Fruit fly (Drosophila melanogaster) whole organism, embryonic: Measurements from ENCODE around the gene Wwox.

Experiments used
- Blimp-1 ChIP-seq: fragments of 200-800 bp; sonication (Bioruptor generic); optimal IDR thresholded peaks from 3 replicates; lab custom pipeline; 2018; ENCODE audit warnings: missing biosample characterization, missing genetic modification characterization, mild to moderate bottlenecking, moderate library complexity, missing genetic modification reagents
- CG10147 ChIP-seq: fragments of 200-800 bp; sonication (Bioruptor generic); optimal IDR thresholded peaks from 2 replicates; lab custom pipeline; 2019; ENCODE audit warnings: missing biosample characterization, mild to moderate bottlenecking, missing genetic modification characterization, moderate library complexity
- CG10209 ChIP-seq: fragments of 200-800 bp; sonication (Bioruptor generic); optimal IDR thresholded peaks from 3 replicates; lab custom pipeline; 2017; ENCODE audit warnings: missing biosample characterization, mild to moderate bottlenecking, missing genetic modification characterization, missing genetic modification reagents
- CG10462 ChIP-seq: fragments of 200-800 bp; sonication (Bioruptor generic); optimal IDR thresholded peaks from 2 replicates; lab custom pipeline; 2016; ENCODE audit warnings: missing biosample characterization, missing genetic modification characterization
- CG10565 ChIP-seq: fragments of 200-800 bp; sonication (Bioruptor generic); optimal IDR thresholded peaks from 3 replicates; lab custom pipeline; 2016; ENCODE audit warnings: missing biosample characterization, mild to moderate bottlenecking, missing genetic modification characterization
- CG12391 ChIP-seq: fragments of 200-800 bp; sonication (Bioruptor generic); optimal IDR thresholded peaks from 3 replicates; lab custom pipeline; 2018; ENCODE audit warnings: missing biosample characterization, mild to moderate bottlenecking, missing genetic modification characterization, moderate library complexity
- CG13287 ChIP-seq: fragments of 200-800 bp; sonication (Bioruptor generic); IDR thresholded peaks from 2 replicates; pipeline ENCODE4 v1.3.6; 2022; ENCODE audit warnings: missing biosample characterization, missing genetic modification characterization; ENCODE audit not compliant: partially characterized antibody
- CG13424 ChIP-seq: fragments of 200-800 bp; sonication (Bioruptor generic); optimal IDR thresholded peaks from 2 replicates; lab custom pipeline; 2019; ENCODE audit warnings: missing biosample characterization, mild to moderate bottlenecking, missing genetic modification characterization, moderate library complexity
- CG1529 ChIP-seq: fragments of 200-800 bp; sonication (Bioruptor generic); optimal IDR thresholded peaks from 3 replicates; lab custom pipeline; 2018; ENCODE audit warnings: missing biosample characterization, missing genetic modification characterization
- CG17361 ChIP-seq: fragments of 200-800 bp; sonication (Bioruptor generic); IDR thresholded peaks from 3 replicates; pipeline ENCODE4 v1.3.6; 2022; ENCODE audit warnings: missing biosample characterization, missing genetic modification characterization
- CG17612 ChIP-seq: fragments of 200-800 bp; sonication (Bioruptor generic); IDR thresholded peaks from 2 replicates; pipeline ENCODE4 v1.3.6; 2022; ENCODE audit warnings: missing biosample characterization, missing genetic modification characterization
- CG18011 ChIP-seq: fragments of 200-800 bp; sonication (Bioruptor generic); optimal IDR thresholded peaks from 2 replicates; lab custom pipeline; 2017; ENCODE audit warnings: missing biosample characterization, missing genetic modification characterization, mild to moderate bottlenecking, moderate library complexity, missing genotype
- CG18262 ChIP-seq: fragments of 200-800 bp; optimal IDR thresholded peaks from 3 replicates; lab custom pipeline; 2019; ENCODE audit warnings: missing biosample characterization, mild to moderate bottlenecking, missing genetic modification characterization, moderate library complexity
- CG18599 ChIP-seq: fragments of 200-800 bp; sonication (Bioruptor generic); optimal IDR thresholded peaks from 3 replicates; lab custom pipeline; 2017; ENCODE audit warnings: missing biosample characterization, missing genetic modification characterization, mild to moderate bottlenecking, moderate library complexity, missing genetic modification reagents
- CG18764 ChIP-seq: fragments of 200-800 bp; sonication (Bioruptor generic); optimal IDR thresholded peaks from 3 replicates; lab custom pipeline; 2016; ENCODE audit warnings: missing biosample characterization, missing genetic modification characterization
- CG33213 ChIP-seq: fragments of 200-800 bp; sonication (Bioruptor generic); optimal IDR thresholded peaks from 3 replicates; lab custom pipeline; 2016; ENCODE audit warnings: missing biosample characterization, missing genetic modification characterization
- CG42726 ChIP-seq: fragments of 200-800 bp; sonication (Bioruptor generic); IDR thresholded peaks from 2 replicates; pipeline ENCODE4 v1.3.6; 2022; ENCODE audit warnings: missing biosample characterization, missing genetic modification characterization; ENCODE audit not compliant: partially characterized antibody
- CG4854 ChIP-seq: fragments of 200-800 bp; sonication (Bioruptor generic); optimal IDR thresholded peaks from 2 replicates; lab custom pipeline; 2016; ENCODE audit warnings: missing biosample characterization, missing genetic modification characterization, inconsistent platforms
- CG7556 ChIP-seq: fragments of 200-800 bp; sonication (Bioruptor generic); optimal IDR thresholded peaks from 2 replicates; lab custom pipeline; 2017; ENCODE audit warnings: missing biosample characterization, mild to moderate bottlenecking, missing genetic modification characterization
- CG7839 ChIP-seq: fragments of 200-800 bp; sonication (Bioruptor generic); optimal IDR thresholded peaks from 3 replicates; lab custom pipeline; 2018; ENCODE audit warnings: missing biosample characterization, mild to moderate bottlenecking, missing genetic modification characterization, moderate library complexity
- CG9437 ChIP-seq: fragments of 200-800 bp; sonication (Bioruptor generic); optimal IDR thresholded peaks from 2 replicates; lab custom pipeline; 2018; ENCODE audit warnings: missing biosample characterization, mild to moderate bottlenecking, missing genetic modification characterization
- CG9609 ChIP-seq: fragments of 200-800 bp; sonication (Bioruptor generic); optimal IDR thresholded peaks from 3 replicates; lab custom pipeline; 2016; ENCODE audit warnings: missing biosample characterization, missing genetic modification characterization
- Drgx ChIP-seq: fragments of 200-800 bp; sonication (Bioruptor generic); IDR thresholded peaks from 2 replicates; pipeline ENCODE4 v1.3.6; 2022; ENCODE audit warnings: missing biosample characterization, missing genetic modification characterization
- MTF-1 ChIP-seq: fragments of 200-800 bp; sonication (Bioruptor generic); optimal IDR thresholded peaks from 2 replicates; lab custom pipeline; 2018; ENCODE audit warnings: missing biosample characterization, mild to moderate bottlenecking, missing genetic modification characterization, borderline replicate concordance
- Max ChIP-seq: fragments of 200-800 bp; sonication (Bioruptor generic); optimal IDR thresholded peaks from 2 replicates; lab custom pipeline; 2016; ENCODE audit warnings: missing biosample characterization, mild to moderate bottlenecking, missing genetic modification characterization
- Med ChIP-seq: fragments of 200-800 bp; sonication (Bioruptor generic); peaks from one replicate; lab custom pipeline; 2016; ENCODE audit warnings: missing biosample characterization, missing genetic modification characterization, mild to moderate bottlenecking, inconsistent platforms, moderate library complexity
- NK7.1 ChIP-seq: fragments of 200-800 bp; sonication (Bioruptor generic); optimal IDR thresholded peaks from 3 replicates; lab custom pipeline; 2016; ENCODE audit warnings: missing biosample characterization, missing genetic modification characterization
- Rx ChIP-seq: fragments of 200-800 bp; sonication (Bioruptor generic); IDR thresholded peaks from 2 replicates; pipeline ENCODE4 v1.3.6; 2022; ENCODE audit warnings: missing biosample characterization, missing genetic modification characterization
- Sox100B ChIP-seq: fragments of 200-800 bp; sonication (Bioruptor generic); optimal IDR thresholded peaks from 3 replicates; lab custom pipeline; 2018; ENCODE audit warnings: missing biosample characterization, mild to moderate bottlenecking, missing genetic modification characterization
- bsh ChIP-seq, 2 experiments: fragments of 200-800 bp; sonication (Bioruptor generic); optimal IDR thresholded peaks; 2 replicates each; lab custom pipeline; 2017 to 2018; ENCODE audit warnings: mild to moderate bottlenecking in 2 of 2, missing biosample characterization in 2 of 2, missing genetic modification characterization in 2 of 2, moderate library complexity in 1 of 2
- crc ChIP-seq: fragments of 200-800 bp; sonication (Bioruptor generic); optimal IDR thresholded peaks from 2 replicates; lab custom pipeline; 2016; ENCODE audit warnings: missing biosample characterization, missing genetic modification characterization
- crol ChIP-seq: fragments of 200-800 bp; sonication (Bioruptor generic); IDR thresholded peaks from 2 replicates; pipeline ENCODE4 v1.3.6; 2022; ENCODE audit warnings: missing biosample characterization, missing genetic modification characterization
- dmrt99B ChIP-seq: fragments of 200-800 bp; sonication (Bioruptor generic); optimal IDR thresholded peaks from 2 replicates; lab custom pipeline; 2018; ENCODE audit warnings: missing biosample characterization, mild to moderate bottlenecking, missing genetic modification characterization, moderate library complexity
- dysf ChIP-seq: fragments of 200-800 bp; sonication (Bioruptor generic); IDR thresholded peaks from 3 replicates; pipeline ENCODE4 v1.3.6; 2022; ENCODE audit warnings: missing biosample characterization, missing genetic modification characterization
- ewg ChIP-seq: fragments of 200-800 bp; sonication (Bioruptor generic); optimal IDR thresholded peaks from 3 replicates; lab custom pipeline; 2017; ENCODE audit warnings: mild to moderate bottlenecking, missing biosample characterization, missing genetic modification reagents, missing genetic modification characterization
- exex ChIP-seq: fragments of 200-800 bp; sonication (Bioruptor generic); optimal IDR thresholded peaks from 4 replicates; lab custom pipeline; 2018; ENCODE audit warnings: missing biosample characterization, mild to moderate bottlenecking, missing genetic modification characterization, moderate library complexity
- gem ChIP-seq: fragments of 200-800 bp; sonication (Bioruptor generic); optimal IDR thresholded peaks from 2 replicates; lab custom pipeline; 2019; ENCODE audit warnings: missing biosample characterization, mild to moderate bottlenecking, missing genetic modification characterization, moderate library complexity
- org-1 ChIP-seq: fragments of 200-800 bp; sonication (Bioruptor generic); optimal IDR thresholded peaks from 2 replicates; lab custom pipeline; 2017; ENCODE audit warnings: missing biosample characterization, missing genetic modification characterization
- psq ChIP-seq: fragments of 200-800 bp; sonication (Bioruptor generic); optimal IDR thresholded peaks from 2 replicates; lab custom pipeline; 2017; ENCODE audit warnings: missing biosample characterization, missing genetic modification characterization
- schlank ChIP-seq: fragments of 200-800 bp; sonication (Bioruptor generic); optimal IDR thresholded peaks from 2 replicates; lab custom pipeline; 2018; ENCODE audit warnings: missing biosample characterization, mild to moderate bottlenecking, missing genetic modification characterization
- stc ChIP-seq: fragments of 200-800 bp; sonication (Bioruptor generic); IDR thresholded peaks from 2 replicates; pipeline ENCODE4 v1.3.6; 2022; ENCODE audit warnings: missing biosample characterization, missing genetic modification characterization
- sug ChIP-seq: fragments of 200-800 bp; optimal IDR thresholded peaks from 2 replicates; lab custom pipeline; 2019; ENCODE audit warnings: missing biosample characterization, mild to moderate bottlenecking, missing genetic modification characterization, moderate library complexity
- vfl ChIP-seq: fragments of 200-800 bp; sonication (Bioruptor generic); optimal IDR thresholded peaks from 2 replicates; lab custom pipeline; 2016; ENCODE audit warnings: missing biosample characterization, missing genetic modification characterization
- wor ChIP-seq: fragments of 200-800 bp; sonication (Bioruptor generic); IDR thresholded peaks from 2 replicates; pipeline ENCODE4 v1.3.6; 2022; ENCODE audit warnings: missing biosample characterization, missing genetic modification characterization
- zf30C ChIP-seq: fragments of 200-800 bp; sonication (Bioruptor generic); optimal IDR thresholded peaks from 3 replicates; lab custom pipeline; 2018; ENCODE audit warnings: missing biosample characterization, mild to moderate bottlenecking, missing genetic modification characterization

Wwox gene

dm6 chr2L:7971423-7971822 is 32.7 kb downstream of the Wwox start:
- TF ChIP-seq CG10147 (GFP tag; lab: Kevin White, UChicago) (no peak), Drgx (GFP tag; lab: Robert Waterston, UW) (peak; percentile 49), bsh (GFP tag; optimal IDR thresholded peaks at IDR 0.05; lab: Kevin White, UChicago) (peak in 1 of 2 experiments; percentile 47), CG4854 (no peak), psq (GFP tag; lab: Kevin White, UChicago) (no peak)

- TF ChIP-seq CG10462 (no peak), CG18599 (GFP tag; lab: Kevin White, UChicago) (no peak), CG33213 (GFP tag; lab: Kevin White, UChicago) (no peak), schlank (tag; lab: Kevin White, UChicago) (no peak), sug (peak; percentile 45), exex (tag; lab: Kevin White, UChicago) (peak; percentile 15), Max (GFP tag; lab: Kevin White, UChicago) (no peak)
These were observed 34.1 kb downstream of the Wwox start for dm6 chr2L:7970001-7970400.

DNA sequence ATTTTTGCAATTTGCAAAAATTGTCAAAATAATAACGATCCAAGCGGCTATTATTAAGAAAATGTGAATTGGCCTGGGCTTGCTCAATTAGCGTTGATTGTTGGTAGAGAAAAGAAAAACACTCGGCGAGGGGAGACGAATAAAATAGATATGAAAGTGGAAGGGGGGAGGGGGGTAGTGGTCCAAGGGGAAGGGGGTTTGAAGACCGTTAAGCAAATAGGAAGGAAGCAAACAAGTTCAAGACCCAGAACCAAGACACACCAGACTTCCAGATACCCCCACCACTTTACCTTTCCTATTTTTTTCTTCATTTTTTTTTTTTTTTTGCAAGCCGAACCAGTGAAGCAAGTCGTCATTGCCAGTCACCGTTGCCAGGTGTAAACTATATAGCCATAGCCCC is 34.8 kb downstream of the Wwox start:
- no peak for TF ChIP-seq CG18011 (GFP tag; lab: Kevin White, UChicago)
- 0 out of 2 replicates have a peak, but pooled peaks have one; percentile 7 for TF ChIP-seq CG17612 (GFP tag; lab: Robert Waterston, UW)
- TF ChIP-seq crol, result peak; percentile 51

dm6 chr2L:7968054-7968453 is 36.0 kb downstream of the Wwox start:
- TF ChIP-seq org-1 (GFP tag; lab: Kevin White, UChicago) (no peak), MTF-1 (GFP tag; lab: Kevin White, UChicago) (no peak), CG9609 (no peak), dmrt99B (peak; percentile 35), exex (tag; lab: Kevin White, UChicago) (no peak), NK7.1 (GFP tag; lab: Kevin White, UChicago) (no peak), CG7839 (tag; lab: Kevin White, UChicago) (peak; percentile 28), CG10565 (GFP tag; lab: Kevin White, UChicago) (no peak), CG18262 (peak; percentile 11), dysf (GFP tag; lab: Robert Waterston, UW) (peak; percentile 37; the same call in 1 of the 3 replicates), bsh (GFP tag; optimal IDR thresholded peaks at IDR 0.05; lab: Kevin White, UChicago) (no peak), ewg (peak; percentile 25), Drgx (GFP tag; lab: Robert Waterston, UW) (peak; percentile 58), gem (tag; lab: Kevin White, UChicago) (peak; percentile 53), wor (GFP tag; lab: Robert Waterston, UW) (no peak), Med (GFP tag; lab: Kevin White, UChicago) (peak; percentile 15), Sox100B (GFP tag; lab: Kevin White, UChicago) (peak; percentile 5), CG7556 (GFP tag; lab: Kevin White, UChicago) (peak; percentile 11), CG9437 (GFP tag; lab: Kevin White, UChicago) (peak; percentile 2), Rx (GFP tag; lab: Robert Waterston, UW) (no peak), CG12391 (tag; lab: Kevin White, UChicago) (peak; percentile 10), CG10209 (GFP tag; lab: Kevin White, UChicago) (no peak), vfl (no peak), CG17361 (GFP tag; lab: Robert Waterston, UW) (peak; percentile 46; the same call in 2 of the 3 replicates), CG13424 (peak; percentile 13), CG18764 (GFP tag; lab: Kevin White, UChicago) (no peak), stc (GFP tag; lab: Robert Waterston, UW) (no peak), Blimp-1 (GFP tag; lab: Kevin White, UChicago) (peak; percentile 20), zf30C (GFP tag; lab: Kevin White, UChicago) (no peak), CG13287 (no peak), CG42726 (GFP tag; lab: Robert Waterston, UW) (no peak), CG1529 (GFP tag; lab: Kevin White, UChicago) (no peak), crc (GFP tag; lab: Kevin White, UChicago) (no peak)
